Worm (Caenorhabditis elegans) whole organism, L1 larva: ENCODE results near the gene F54H12.10.

Experiments
- F16B12.6 ChIP-seq: fragments of 150-350 bp; optimal IDR thresholded peaks from 2 replicates; lab custom pipeline; 2014; ENCODE audit warnings: missing biosample characterization, missing genetic modification characterization
- Y116A8C.19 ChIP-seq: sonication (generic microtip); optimal IDR thresholded peaks from 2 replicates; lab custom pipeline; 2016; ENCODE audit warnings: missing compliant biosample characterization, missing genetic modification characterization, borderline replicate concordance
- aha-1 ChIP-seq: fragments of 150-350 bp; optimal IDR thresholded peaks from 2 replicates; lab custom pipeline; 2014; ENCODE audit warnings: missing biosample characterization, missing genetic modification characterization
- blmp-1 ChIP-seq: fragments of 150-350 bp; optimal IDR thresholded peaks from 2 replicates; lab custom pipeline; 2014; ENCODE audit warnings: missing biosample characterization, missing genetic modification characterization
- ceh-82 ChIP-seq, 3 experiments: fragments of 150-350 bp in 1 of 3; sonication (generic microtip) in 2 of 3; optimal IDR thresholded peaks; 2 replicates each; lab custom pipeline; 2014 to 2017; ENCODE audit warnings: missing biosample characterization in 3 of 3, missing genetic modification characterization in 3 of 3
- dpl-1 ChIP-seq, 3 experiments: fragments of 150-350 bp in 2 of 3; sonication (generic microtip) in 1 of 3; optimal IDR thresholded peaks; 2 replicates each; lab custom pipeline; 2014 to 2017; ENCODE audit warnings: missing biosample characterization in 3 of 3, missing genetic modification characterization in 3 of 3, missing genetic modification reagents in 3 of 3
- efl-1 ChIP-seq, 4 experiments: fragments of 150-350 bp; optimal IDR thresholded peaks in 3 of 4; peaks in 1 of 4; 1 replicate in 1 of 4; 2 replicates in 3 of 4; lab custom pipeline; 2014; ENCODE audit warnings: missing biosample characterization in 2 of 4, missing genetic modification characterization in 2 of 4, missing genetic modification reagents in 2 of 4
- efl-3 ChIP-seq: fragments of 200-800 bp; sonication (Bioruptor generic); optimal IDR thresholded peaks from 2 replicates; lab custom pipeline; 2018; ENCODE audit warnings: mild to moderate bottlenecking, missing genetic modification characterization, missing compliant biosample characterization
- elt-2 ChIP-seq: sonication (generic microtip); optimal IDR thresholded peaks from 2 replicates; lab custom pipeline; 2016; ENCODE audit warnings: missing genetic modification characterization, mild to moderate bottlenecking, inconsistent platforms, missing compliant biosample characterization, missing genetic modification reagents
- fkh-8 ChIP-seq: sonication (generic microtip); optimal IDR thresholded peaks from 2 replicates; lab custom pipeline; 2016; ENCODE audit warnings: mild to moderate bottlenecking, missing genetic modification characterization, missing compliant biosample characterization
- grh-1 ChIP-seq: fragments of 200-800 bp; sonication (Bioruptor generic); IDR thresholded peaks from 2 replicates; pipeline ENCODE4 v1.3.6; 2022; ENCODE audit warnings: missing genetic modification reagents, missing genetic modification characterization, missing compliant biosample characterization
- hlh-17 ChIP-seq: fragments of 200-800 bp; sonication (Bioruptor generic); optimal IDR thresholded peaks from 2 replicates; lab custom pipeline; 2018; ENCODE audit warnings: missing genetic modification characterization, mild to moderate bottlenecking, missing compliant biosample characterization, moderate library complexity, borderline replicate concordance
- isw-1 ChIP-seq: fragments of 200-800 bp; sonication (Bioruptor generic); IDR thresholded peaks from 2 replicates; pipeline ENCODE4 v1.3.6; 2022; ENCODE audit warnings: missing genetic modification characterization, missing compliant biosample characterization
- lin-15B ChIP-seq: fragments of 150-350 bp; sonication (generic microtip); optimal IDR thresholded peaks from 3 replicates; lab custom pipeline; 2014; ENCODE audit warnings: missing biosample characterization, missing genetic modification characterization
- lin-35 ChIP-seq, 2 experiments: fragments of 150-350 bp; optimal IDR thresholded peaks; 2 replicates each; lab custom pipeline; 2014; ENCODE audit warnings: missing biosample characterization in 2 of 2, missing genetic modification characterization in 2 of 2, missing genetic modification reagents in 2 of 2
- lsy-2 ChIP-seq, 2 experiments: fragments of 150-350 bp; optimal IDR thresholded peaks; 2 replicates each; lab custom pipeline; 2014; ENCODE audit warnings: missing biosample characterization in 2 of 2, missing genetic modification characterization in 2 of 2
- mdl-1 ChIP-seq, 2 experiments: fragments of 150-350 bp; optimal IDR thresholded peaks; 2 replicates each; lab custom pipeline; 2014 to 2017; ENCODE audit warnings: missing biosample characterization in 2 of 2, missing genetic modification characterization in 2 of 2, inconsistent platforms in 1 of 2
- mef-2 ChIP-seq: fragments of 150-350 bp; optimal IDR thresholded peaks from 2 replicates; lab custom pipeline; 2014; ENCODE audit warnings: missing biosample characterization, missing genetic modification characterization
- nhr-11 ChIP-seq: fragments of 150-350 bp; optimal IDR thresholded peaks from 2 replicates; lab custom pipeline; 2014; ENCODE audit warnings: missing biosample characterization, missing genetic modification characterization
- nhr-19 ChIP-seq: fragments of 200-800 bp; sonication (Bioruptor generic); conservative IDR thresholded peaks from 2 replicates; pipeline ENCODE4 v1.3.6; 2022; ENCODE audit warnings: missing genetic modification characterization, missing compliant biosample characterization
- nhr-20 ChIP-seq: sonication (generic microtip); optimal IDR thresholded peaks from 2 replicates; lab custom pipeline; 2016; ENCODE audit warnings: mild to moderate bottlenecking, missing genetic modification characterization, missing compliant biosample characterization
- nhr-47 ChIP-seq: sonication (generic microtip); optimal IDR thresholded peaks from 2 replicates; lab custom pipeline; 2016; ENCODE audit warnings: mild to moderate bottlenecking, missing genetic modification characterization, moderate library complexity, missing compliant biosample characterization
- nhr-71 ChIP-seq: sonication (generic microtip); optimal IDR thresholded peaks from 2 replicates; lab custom pipeline; 2016; ENCODE audit warnings: mild to moderate bottlenecking, missing genetic modification characterization, moderate library complexity, missing compliant biosample characterization
- nhr-90 ChIP-seq: sonication (generic microtip); optimal IDR thresholded peaks from 2 replicates; lab custom pipeline; 2016; ENCODE audit warnings: mild to moderate bottlenecking, missing genetic modification characterization, missing compliant biosample characterization; ENCODE audit not compliant: poor library complexity
- pag-3 ChIP-seq: sonication (generic microtip); optimal IDR thresholded peaks from 2 replicates; lab custom pipeline; 2017; ENCODE audit warnings: missing genetic modification characterization, mild to moderate bottlenecking, missing compliant biosample characterization, antibody characterized with exemption, borderline replicate concordance; ENCODE audit not compliant: insufficient read depth
- rnt-1 ChIP-seq: sonication (generic microtip); optimal IDR thresholded peaks from 2 replicates; lab custom pipeline; 2016; ENCODE audit warnings: mild to moderate bottlenecking, missing genetic modification characterization, moderate library complexity, missing compliant biosample characterization
- skn-1 ChIP-seq: fragments of 150-350 bp; optimal IDR thresholded peaks from 2 replicates; lab custom pipeline; 2014; ENCODE audit warnings: missing biosample characterization, missing genetic modification characterization
- snpc-4 ChIP-seq: fragments of 150-350 bp; optimal IDR thresholded peaks from 2 replicates; lab custom pipeline; 2014; ENCODE audit warnings: missing biosample characterization, missing genetic modification characterization
- snu-23 ChIP-seq: sonication (generic microtip); optimal IDR thresholded peaks from 2 replicates; lab custom pipeline; 2016; ENCODE audit warnings: missing genetic modification characterization, missing compliant biosample characterization
- sup-37 ChIP-seq: fragments of 200-800 bp; sonication (Bioruptor generic); optimal IDR thresholded peaks from 2 replicates; lab custom pipeline; 2018; ENCODE audit warnings: mild to moderate bottlenecking, missing genetic modification characterization, missing compliant biosample characterization
- swsn-7 ChIP-seq: sonication (generic microtip); optimal IDR thresholded peaks from 2 replicates; lab custom pipeline; 2016; ENCODE audit warnings: missing genetic modification characterization, missing compliant biosample characterization
- tbx-2 ChIP-seq: sonication (generic microtip); optimal IDR thresholded peaks from 2 replicates; lab custom pipeline; 2016; ENCODE audit warnings: missing genetic modification characterization, missing compliant biosample characterization
- unc-30 ChIP-seq: sonication (generic microtip); optimal IDR thresholded peaks from 2 replicates; lab custom pipeline; 2017; ENCODE audit warnings: missing biosample characterization, missing genetic modification characterization
- unc-86 ChIP-seq: sonication (generic microtip); optimal IDR thresholded peaks from 2 replicates; lab custom pipeline; 2016; ENCODE audit warnings: missing genetic modification characterization, missing compliant biosample characterization
- xbp-1 ChIP-seq: sonication (generic microtip); optimal IDR thresholded peaks from 2 replicates; lab custom pipeline; 2016; ENCODE audit warnings: missing genetic modification characterization, missing compliant biosample characterization

Gene F54H12.10

DNA sequence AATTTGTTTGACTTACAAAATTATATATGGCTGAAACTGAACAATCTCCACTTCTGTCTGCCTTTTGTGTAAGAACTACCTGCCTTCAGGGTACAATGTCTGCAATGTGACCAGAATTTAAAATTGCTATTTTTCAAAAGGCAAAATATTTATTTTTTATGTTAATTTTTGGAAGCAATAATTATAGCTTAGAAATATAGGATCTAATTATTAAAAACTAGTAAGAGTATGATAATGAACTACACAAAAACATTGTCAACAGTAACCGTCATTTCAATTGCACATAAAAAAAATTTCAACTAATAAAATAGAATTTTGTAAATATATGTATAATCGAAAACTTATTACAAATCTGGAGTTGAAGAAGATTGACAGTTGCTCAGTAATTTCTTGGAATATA lies 1.8 kb downstream of the F54H12.10 start, which contains the start of gene C29E4.9:
TSS of gene C29E4.9 (minus strand) at position 101 of the 400 bp plus-strand sequence.
- TF ChIP-seq nhr-90 (tag; lab: Kevin White, UChicago) (no peak), snu-23 (no peak), efl-1 (optimal IDR thresholded peaks at IDR 0.05; lab: Kevin White, UChicago) (no peak), efl-1 (GFP tag; optimal IDR thresholded peaks at IDR 0.05 in 1 of 2; lab: Kevin White, UChicago) (peak in 1 of 2 experiments; percentile 43), elt-2 (tag; lab: Kevin White, UChicago) (no peak), sup-37 (GFP tag; lab: Kevin White, UChicago) (no peak)

DNA sequence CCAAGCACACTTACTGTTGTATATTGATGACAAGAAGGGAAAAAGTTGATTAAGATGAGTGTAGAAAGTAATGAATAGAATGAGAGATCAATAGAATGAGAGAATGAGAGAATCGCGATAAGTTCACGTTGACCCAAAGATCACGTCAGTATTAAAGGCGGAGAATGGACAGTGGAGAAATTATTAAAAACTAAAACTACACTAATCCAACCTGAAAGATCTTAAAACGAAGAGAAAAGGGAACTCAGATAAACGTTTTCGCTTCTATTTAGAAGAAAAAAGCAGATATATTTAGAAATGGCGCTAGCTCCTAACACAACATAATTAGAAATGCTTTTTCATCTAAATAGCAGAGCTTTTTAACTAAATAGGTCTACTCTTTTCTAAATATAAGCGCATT lies 5.6 kb downstream of the F54H12.10 start, which contains the start of gene let-754:
TSS of gene let-754 (minus strand) at position 101 of the 400 bp plus-strand sequence.
- TF ChIP-seq efl-3 (GFP tag; lab: Kevin White, UChicago) (no peak), lin-35 (GFP tag; optimal IDR thresholded peaks at IDR 0.05; lab: Kevin White, UChicago) (no peak), isw-1 (no peak), snpc-4 (no peak), pag-3 (no peak), dpl-1 (GFP tag; optimal IDR thresholded peaks at IDR 0.05; lab: Kevin White, UChicago) (no peak), nhr-47 (tag; lab: Kevin White, UChicago) (no peak), nhr-11 (tag; lab: Kevin White, UChicago) (no peak), aha-1 (tag; lab: Kevin White, UChicago) (no peak)

- TF ChIP-seq nhr-19 (GFP tag; lab: Robert Waterston, UW) (peak; percentile 52), nhr-20 (tag; lab: Kevin White, UChicago) (peak; percentile 48), grh-1 (no peak), skn-1 (tag; lab: Kevin White, UChicago) (peak; percentile 34), swsn-7 (tag; lab: Kevin White, UChicago) (peak; percentile 47), lin-15B (tag; lab: Kevin White, UChicago) (peak; percentile 17), Y116A8C.19 (no peak), hlh-17 (GFP tag; lab: Kevin White, UChicago) (no peak), mef-2 (no peak), tbx-2 (tag; lab: Kevin White, UChicago) (peak; percentile 21), lsy-2 (tag; optimal IDR thresholded peaks at IDR 0.05; lab: Kevin White, UChicago) (peak; percentile 53 to 73), snu-23 (peak; percentile 58), nhr-71 (tag; lab: Kevin White, UChicago) (peak; percentile 70), xbp-1 (tag; lab: Kevin White, UChicago) (peak; percentile 37), isw-1 (peak; percentile 33; the same call in 1 of the 2 replicates), F16B12.6 (tag; lab: Kevin White, UChicago) (peak; percentile 30), blmp-1 (tag; lab: Kevin White, UChicago) (peak; percentile 64), aha-1 (tag; lab: Kevin White, UChicago) (no peak), nhr-47 (tag; lab: Kevin White, UChicago) (peak; percentile 58), fkh-8 (tag; lab: Kevin White, UChicago) (peak; percentile 29), dpl-1 (GFP tag; optimal IDR thresholded peaks at IDR 0.05; lab: Kevin White, UChicago) (peak; percentile 79 to 92 (median 84)), lin-35 (GFP tag; optimal IDR thresholded peaks at IDR 0.05; lab: Kevin White, UChicago) (peak; percentile 74 to 91), unc-30 (tag; lab: Kevin White, UChicago) (no peak), mdl-1 (tag; optimal IDR thresholded peaks at IDR 0.05; lab: Kevin White, UChicago) (peak in 1 of 2 experiments; percentile 24), ceh-82 (tag; optimal IDR thresholded peaks at IDR 0.05; lab: Kevin White, UChicago) (peak in 1 of 3 experiments; percentile 43), unc-86 (peak; percentile 40), efl-1 (optimal IDR thresholded peaks at IDR 0.05; lab: Kevin White, UChicago) (peak; percentile 92), efl-1 (GFP tag; optimal IDR thresholded peaks at IDR 0.05 in 1 of 2; lab: Kevin White, UChicago) (peak; percentile 90 to 98), rnt-1 (tag; lab: Kevin White, UChicago) (peak; percentile 68)
Observed at ce11 chrIII:7952077-7952765, 6.6 kb downstream of the F54H12.10 start, which contains the start of gene C29E4.15. Gene C29E4.15 (plus strand): TSS chrIII:7952623.
